Worm (Caenorhabditis elegans): ENCODE data around the gene srx-104.

DNA sequence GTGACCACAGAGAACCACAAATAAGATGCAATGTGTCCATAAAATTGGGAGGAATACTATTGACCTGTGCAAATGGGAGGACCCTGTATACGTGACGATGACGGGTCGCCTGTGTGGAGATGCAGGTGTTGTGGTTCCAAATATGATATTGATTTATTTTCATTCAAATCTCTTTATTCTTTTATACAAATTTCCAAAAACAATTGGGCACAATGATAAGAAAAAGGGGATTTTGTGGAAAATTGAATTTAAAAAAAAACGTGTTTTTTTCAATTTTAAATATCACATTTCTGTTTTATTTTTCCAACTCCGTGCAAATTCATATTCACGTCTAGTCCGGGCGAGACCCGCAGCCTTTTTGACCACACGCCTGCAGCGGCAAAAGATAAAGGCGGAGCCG, 24.3 kb downstream of the srx-104 start, which contains the start of gene F19B10.2:
- no peak for TF ChIP-seq ama-1 (optimal IDR thresholded peaks at IDR 0.05)
- TF ChIP-seq hnd-1 (tag; optimal IDR thresholded peaks at IDR 0.05) = no peak
